Worm (Caenorhabditis elegans) whole organism, dauer: ENCODE data around the gene fat-4.
"Not testable (repeated sequence)": the region's sequence is repeated elsewhere in the genome, so short reads cannot be mapped to it uniquely, and the experiment has no call there.

Experiments used
- unc-62 ChIP-seq: sonication (generic microtip); optimal IDR thresholded peaks from 2 replicates; lab custom pipeline; 2017; ENCODE audit warnings: missing biosample characterization, missing genetic modification reagents, missing genetic modification characterization

The fat-4 gene

ce11 chrIV:9832586-9832985 is 33.4 kb downstream of the fat-4 start, which contains the start of gene kin-21:
TSS of gene kin-21 (plus strand) at chrIV:9832886.
- no peak for TF ChIP-seq unc-62

- no peak for TF ChIP-seq unc-62
Measured at ce11 chrIV:9833337-9833736, 34.1 kb downstream of the fat-4 start.

DNA sequence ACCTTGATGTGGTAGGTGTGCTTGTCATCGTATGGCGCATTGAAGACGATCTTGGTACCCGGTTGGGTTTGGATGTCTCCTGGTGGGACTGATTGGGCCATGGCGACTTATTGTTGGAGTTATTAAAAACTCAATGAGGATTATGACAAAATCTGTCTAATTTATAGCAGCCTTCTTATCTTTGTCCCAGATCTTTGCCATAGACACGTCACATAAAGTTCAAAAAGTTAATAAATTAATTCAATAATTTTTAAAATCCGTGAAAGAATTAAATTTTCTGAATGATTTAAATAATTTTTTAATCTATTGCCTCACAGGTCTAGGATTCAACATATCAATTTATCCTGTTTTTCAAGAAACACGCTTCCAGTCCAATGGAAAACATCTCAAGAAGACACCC is 37.1 kb downstream of the fat-4 start, which contains the start of gene msp-81:
Gene msp-81, minus strand, starts transcription at position 101 of the 400 bp plus-strand sequence.
- TF ChIP-seq unc-62 = no peak

ce11 chrIV:9837349-9837748 is 38.1 kb downstream of the fat-4 start, which contains the start of gene msp-10:
TSS of gene msp-10 (plus strand) at chrIV:9837649.
- TF ChIP-seq unc-62 = not testable (repeated sequence)

DNA sequence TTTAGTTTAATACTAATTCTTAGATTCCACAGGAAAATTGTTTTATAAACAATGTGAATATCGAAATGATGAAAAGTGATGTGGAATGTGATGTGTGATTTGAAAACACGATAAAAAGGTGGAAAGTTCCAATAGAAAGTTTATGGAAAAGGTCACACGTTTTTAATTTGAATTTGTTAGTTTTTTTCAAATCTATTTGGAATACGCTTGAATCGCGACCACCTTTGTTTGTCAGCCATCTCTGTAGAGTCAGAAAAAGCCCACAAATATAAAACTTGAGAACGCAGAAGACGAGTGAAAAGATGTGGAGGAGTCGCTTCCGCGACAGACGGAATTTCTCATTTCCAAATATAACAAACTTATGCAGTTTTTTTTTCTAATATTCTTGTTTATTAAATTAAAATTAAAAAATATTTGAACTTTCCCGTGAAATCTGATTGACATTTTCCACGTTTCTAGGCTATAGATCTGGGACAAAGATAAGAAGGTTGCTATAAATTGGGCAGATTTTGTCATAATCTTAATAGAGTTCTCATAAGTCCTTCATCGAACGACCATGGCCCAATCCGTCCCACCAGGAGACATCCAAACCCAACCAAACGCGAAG is 41.9 kb downstream of the fat-4 start, which contains the start of the genes kin-24 and msp-56:
Gene kin-24, minus strand, starts transcription at position 101 of the 607 bp plus-strand sequence.
Gene msp-56, plus strand, starts transcription at position 557 of the 607 bp plus-strand sequence.
- TF ChIP-seq unc-62 = no peak

DNA sequence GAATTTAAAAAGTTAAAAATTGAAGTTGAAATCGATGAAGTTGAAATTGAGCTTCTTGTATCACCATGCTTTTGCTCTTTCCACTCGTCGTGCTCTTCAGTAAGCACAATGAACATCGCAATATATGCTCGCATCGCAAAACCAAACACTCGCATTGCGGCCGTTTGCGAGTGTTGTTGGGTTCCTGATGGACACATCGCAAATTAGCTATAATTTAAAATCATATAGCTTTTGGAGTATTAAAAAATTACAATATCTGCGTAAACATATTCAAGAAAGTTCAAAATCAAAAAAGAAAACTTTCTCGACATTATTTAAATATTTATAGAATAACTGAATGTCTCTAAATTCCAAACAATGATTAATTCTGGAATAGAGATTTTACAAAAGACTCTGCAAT is 42.8 kb downstream of the fat-4 start, which contains the start of gene K07F5.17:
Gene K07F5.17, plus strand, starts transcription at position 301 of the 400 bp plus-strand sequence.
- no peak for TF ChIP-seq unc-62

- no peak for TF ChIP-seq unc-62
Measured at ce11 chrIV:9843760-9844159, 44.5 kb downstream of the fat-4 start, which contains the start of gene nspd-2. TSS of gene nspd-2 (plus strand) at chrIV:9844060.

- no peak for TF ChIP-seq unc-62
Measured at ce11 chrIV:9846574-9846973, 47.3 kb downstream of the fat-4 start, which contains the start of gene K07F5.6. TSS of gene K07F5.6 (minus strand) at chrIV:9846674.

DNA sequence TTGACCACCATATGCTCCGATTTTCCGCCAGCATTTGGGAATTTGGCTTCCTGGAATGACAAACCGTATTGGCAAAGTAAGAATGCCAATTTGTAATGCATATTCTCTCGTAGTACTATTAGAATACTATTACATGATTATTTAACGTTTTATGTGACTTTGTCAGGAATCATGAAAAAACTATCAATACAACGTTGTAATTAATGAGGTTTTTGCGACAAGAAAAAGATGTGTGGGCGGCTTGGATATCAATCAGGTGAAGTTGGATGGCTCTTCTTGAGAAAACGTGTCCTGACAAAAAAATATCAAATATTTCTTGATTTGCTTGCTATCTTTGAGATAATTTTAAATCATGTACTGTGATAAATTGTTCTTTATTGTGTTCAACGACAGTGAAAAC is 48.8 kb downstream of the fat-4 start, which contains the start of gene K07F5.7:
Gene K07F5.7, minus strand, starts transcription at position 101 of the 400 bp plus-strand sequence.
- no peak for TF ChIP-seq unc-62

ce11 chrIV:9849624-9850023 is 50.4 kb downstream of the fat-4 start, which contains the start of gene K07F5.8:
TSS of gene K07F5.8 (minus strand) at chrIV:9849724.
- TF ChIP-seq unc-62 = no peak

DNA sequence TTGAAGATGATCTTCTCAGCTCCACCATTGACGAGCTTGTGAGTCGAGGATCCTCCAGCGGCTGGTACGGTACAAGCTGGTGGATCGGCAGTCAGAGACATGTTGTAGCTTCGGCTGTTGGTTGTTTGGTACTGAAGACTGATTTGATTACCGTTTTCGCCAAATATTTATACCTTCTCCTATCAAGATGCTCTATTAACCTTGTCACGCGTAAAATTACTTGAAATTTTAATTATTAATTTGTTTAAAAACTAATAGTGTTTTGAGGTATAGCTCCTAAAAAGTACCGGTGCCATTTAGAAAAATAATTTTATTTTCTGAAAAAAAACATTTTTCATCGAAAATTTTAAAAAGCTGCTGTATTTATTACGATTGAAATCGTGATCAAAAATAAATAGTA is 51.7 kb downstream of the fat-4 start, which contains the start of gene ssp-10:
Gene ssp-10, minus strand, starts transcription at position 101 of the 400 bp plus-strand sequence.
- TF ChIP-seq unc-62 = no peak
